Fruit fly (Drosophila melanogaster): Measurements from ENCODE around the gene CAH8.

DNA sequence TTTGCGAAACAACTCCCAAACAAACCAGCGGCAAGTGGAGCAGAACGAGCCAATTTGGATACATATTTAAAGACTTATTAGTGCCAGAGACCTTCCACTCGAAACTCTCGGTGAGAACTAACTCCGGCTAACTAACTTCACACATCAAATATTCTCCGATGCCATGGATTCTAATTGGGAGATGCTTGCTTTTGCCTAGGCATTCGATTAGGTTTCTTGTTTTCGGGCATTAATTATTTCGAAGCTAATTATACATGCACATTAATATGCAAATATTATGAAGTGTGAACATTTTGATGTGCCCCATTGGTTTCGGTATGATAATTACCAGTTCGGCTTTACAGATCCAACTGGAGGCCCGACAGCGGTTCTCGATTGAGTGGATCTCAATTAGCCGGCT is 47.4 kb downstream of the CAH8 start, which contains the start of gene CG5386:
- TF ChIP-seq fkh (GFP tag; optimal IDR thresholded peaks at IDR 0.05): no peak
- TF ChIP-seq CG6808 (GFP tag; optimal IDR thresholded peaks at IDR 0.05): no peak
- TF ChIP-seq Hr38 (GFP tag; optimal IDR thresholded peaks at IDR 0.05): no peak
- no peak for TF ChIP-seq CG34406 (GFP tag; optimal IDR thresholded peaks at IDR 0.05)
- TF ChIP-seq OdsH (GFP tag; optimal IDR thresholded peaks at IDR 0.05): no peak
- TF ChIP-seq CG6792 (GFP tag; optimal IDR thresholded peaks at IDR 0.05): no peak
- no peak for TF ChIP-seq CG7368 (GFP tag; optimal IDR thresholded peaks at IDR 0.05)
- no peak for TF ChIP-seq Sox15 (GFP tag; optimal IDR thresholded peaks at IDR 0.05)
- TF ChIP-seq Smox (GFP tag; optimal IDR thresholded peaks at IDR 0.05): no peak
- no peak for TF ChIP-seq CG10669 (GFP tag; optimal IDR thresholded peaks at IDR 0.05)

Data from whole organism, prepupa.